Worm (Caenorhabditis elegans) whole organism, young adult: ENCODE data around the gene ZK131.11.

Experiments used
- F22D6.2 ChIP-seq: sonication (generic microtip); optimal IDR thresholded peaks from 2 replicates; lab custom pipeline; 2016; ENCODE audit warnings: mild to moderate bottlenecking, missing genetic modification characterization, missing compliant biosample characterization
- attf-3 ChIP-seq: fragments of 200-800 bp; sonication (Bioruptor generic); conservative IDR thresholded peaks from 2 replicates; pipeline ENCODE4 v1.3.6; 2022; ENCODE audit warnings: missing genetic modification reagents, missing genetic modification characterization, missing compliant biosample characterization
- bed-1 ChIP-seq: fragments of 200-800 bp; sonication (Bioruptor generic); IDR thresholded peaks from 2 replicates; pipeline ENCODE4 v1.3.6; 2022; ENCODE audit warnings: missing genetic modification reagents, missing genetic modification characterization, missing compliant biosample characterization
- ceh-91 ChIP-seq: fragments of 200-800 bp; sonication (Bioruptor generic); IDR thresholded peaks from 2 replicates; pipeline ENCODE4 v1.3.6; 2022; ENCODE audit warnings: missing genetic modification reagents, missing genetic modification characterization, missing compliant biosample characterization
- dpl-1 ChIP-seq: fragments of 150-350 bp; optimal IDR thresholded peaks from 2 replicates; lab custom pipeline; 2014; ENCODE audit warnings: missing biosample characterization, missing genetic modification reagents, missing genetic modification characterization
- hmg-1.2 ChIP-seq: fragments of 200-800 bp; sonication (Bioruptor generic); IDR thresholded peaks from 2 replicates; pipeline ENCODE4 v1.3.6; 2022; ENCODE audit warnings: missing genetic modification reagents, missing genetic modification characterization, missing compliant biosample characterization
- hrde-1 ChIP-seq: sonication (generic microtip); optimal IDR thresholded peaks from 2 replicates; lab custom pipeline; 2016; ENCODE audit warnings: missing genetic modification characterization, mild to moderate bottlenecking, missing compliant biosample characterization, moderate library complexity, missing genotype, missing genetic modification reagents, borderline replicate concordance
- pbrm-1 ChIP-seq: fragments of 200-800 bp; sonication (Bioruptor generic); IDR thresholded peaks from 2 replicates; pipeline ENCODE4 v1.3.6; 2022; ENCODE audit warnings: missing genetic modification reagents, missing genetic modification characterization, missing compliant biosample characterization
- snpc-1.3 ChIP-seq: sonication (generic microtip); optimal IDR thresholded peaks from 2 replicates; lab custom pipeline; 2017; ENCODE audit warnings: missing genetic modification characterization, mild to moderate bottlenecking, missing compliant biosample characterization, antibody characterized with exemption, moderate library complexity, missing genotype, missing genetic modification reagents; ENCODE audit not compliant: insufficient read depth
- snpc-4 ChIP-seq, 5 experiments: fragments of 150-350 bp in 1 of 5; sonication (generic microtip) in 4 of 5; optimal IDR thresholded peaks; 2 replicates each; lab custom pipeline; 2014 to 2018; ENCODE audit warnings: missing genetic modification characterization in 5 of 5, missing biosample characterization in 3 of 5, antibody characterized with exemption in 2 of 5, mild to moderate bottlenecking in 2 of 5, missing compliant biosample characterization in 2 of 5, missing genotype in 2 of 5, moderate library complexity in 2 of 5, missing genetic modification reagents in 1 of 5
- somi-1 ChIP-seq: fragments of 200-800 bp; sonication (Bioruptor generic); optimal IDR thresholded peaks from 2 replicates; lab custom pipeline; 2018; ENCODE audit warnings: mild to moderate bottlenecking, missing genetic modification characterization, missing compliant biosample characterization
- unc-62 ChIP-seq: fragments of 150-350 bp; optimal IDR thresholded peaks from 2 replicates; lab custom pipeline; 2014; ENCODE audit warnings: missing biosample characterization, missing genetic modification reagents, missing genetic modification characterization

- TF ChIP-seq attf-3 (no peak), F22D6.2 (tag; lab: Kevin White, UChicago) (no peak), somi-1 (no peak), dpl-1 (GFP tag; lab: Kevin White, UChicago) (no peak), unc-62 (GFP tag; lab: Kevin White, UChicago) (no peak), snpc-1.3 (tag; lab: Kevin White, UChicago) (no peak), snpc-4 (GFP tag; optimal IDR thresholded peaks at IDR 0.05; lab: Kevin White, UChicago) (no peak), snpc-4 (tag; optimal IDR thresholded peaks at IDR 0.05; lab: Kevin White, UChicago) (no peak), bed-1 (GFP tag; lab: Robert Waterston, UW) (no peak), ceh-91 (GFP tag; lab: Robert Waterston, UW) (no peak), hrde-1 (tag; lab: Kevin White, UChicago) (no peak), hmg-1.2 (GFP tag; lab: Robert Waterston, UW) (no peak), pbrm-1 (GFP tag; lab: Robert Waterston, UW) (no peak)
These were observed 60.0 kb downstream of the ZK131.11 start, which contains the start of gene F08G2.8 for ce11 chrII:13852004-13852403.
